Worm (Caenorhabditis elegans) whole organism, young adult: ENCODE data around the gene ZK377.15.

Source experiments
- F22D6.2 ChIP-seq: sonication (generic microtip); optimal IDR thresholded peaks from 2 replicates; lab custom pipeline; 2016; ENCODE audit warnings: mild to moderate bottlenecking, missing genetic modification characterization, missing compliant biosample characterization
- F49E8.2 ChIP-seq: sonication (generic microtip); optimal IDR thresholded peaks from 3 replicates; lab custom pipeline; 2017; ENCODE audit warnings: missing genetic modification characterization, mild to moderate bottlenecking, missing compliant biosample characterization, antibody characterized with exemption, moderate library complexity; ENCODE audit not compliant: insufficient read depth
- F55B11.4 ChIP-seq: sonication (generic microtip); optimal IDR thresholded peaks from 2 replicates; lab custom pipeline; 2016; ENCODE audit warnings: missing compliant biosample characterization, missing genetic modification characterization, borderline replicate concordance; ENCODE audit not compliant: insufficient read depth
- F57C9.4 ChIP-seq: sonication (generic microtip); optimal IDR thresholded peaks from 2 replicates; lab custom pipeline; 2017; ENCODE audit warnings: mild to moderate bottlenecking, missing genetic modification characterization, missing compliant biosample characterization
- T07F8.4 ChIP-seq: sonication (generic microtip); optimal IDR thresholded peaks from 2 replicates; lab custom pipeline; 2016; ENCODE audit warnings: mild to moderate bottlenecking, missing genetic modification characterization, moderate library complexity, missing compliant biosample characterization
- T26A5.8 ChIP-seq: sonication (generic microtip); optimal IDR thresholded peaks from 2 replicates; lab custom pipeline; 2016; ENCODE audit warnings: missing genetic modification characterization, missing compliant biosample characterization
- Y53F4B.3 ChIP-seq: fragments of 200-800 bp; sonication (Bioruptor generic); IDR thresholded peaks from 2 replicates; pipeline ENCODE4 v1.3.6; 2022; ENCODE audit warnings: missing genetic modification reagents, missing genetic modification characterization, missing compliant biosample characterization
- Y56A3A.18 ChIP-seq: fragments of 200-800 bp; sonication (Bioruptor generic); IDR thresholded peaks from 2 replicates; pipeline ENCODE4 v1.3.6; 2022; ENCODE audit warnings: missing genetic modification reagents, missing genetic modification characterization, missing compliant biosample characterization
- Y67H2A.10 ChIP-seq: fragments of 200-800 bp; sonication (Bioruptor generic); conservative IDR thresholded peaks from 2 replicates; pipeline ENCODE4 v1.3.6; 2022; ENCODE audit warnings: missing genetic modification reagents, missing genetic modification characterization, missing compliant biosample characterization
- bed-2 ChIP-seq: fragments of 200-800 bp; sonication (Bioruptor generic); IDR thresholded peaks from 2 replicates; pipeline ENCODE4 v1.3.6; 2022; ENCODE audit warnings: missing genetic modification reagents, missing genetic modification characterization, missing compliant biosample characterization
- cebp-1 ChIP-seq, 2 experiments: fragments of 200-800 bp in 1 of 2; sonication (Bioruptor generic) in 1 of 2; sonication (generic microtip) in 1 of 2; IDR thresholded peaks in 1 of 2; optimal IDR thresholded peaks in 1 of 2; 2 replicates each; pipeline versions ENCODE4 v1.3.6 to Lab custom; 2017 to 2022; ENCODE audit warnings: missing compliant biosample characterization in 2 of 2, missing genetic modification characterization in 2 of 2, mild to moderate bottlenecking in 1 of 2, missing genetic modification reagents in 1 of 2, moderate library complexity in 1 of 2
- ceh-58 ChIP-seq: fragments of 200-800 bp; sonication (Bioruptor generic); IDR thresholded peaks from 2 replicates; pipeline ENCODE4 v1.3.6; 2022; ENCODE audit warnings: missing genetic modification characterization, missing compliant biosample characterization
- ceh-91 ChIP-seq: fragments of 200-800 bp; sonication (Bioruptor generic); IDR thresholded peaks from 2 replicates; pipeline ENCODE4 v1.3.6; 2022; ENCODE audit warnings: missing genetic modification reagents, missing genetic modification characterization, missing compliant biosample characterization
- egl-44 ChIP-seq: fragments of 200-800 bp; sonication (Bioruptor generic); IDR thresholded peaks from 2 replicates; pipeline ENCODE4 v1.3.6; 2022; ENCODE audit warnings: missing genetic modification reagents, missing genetic modification characterization, missing compliant biosample characterization
- egrh-3 ChIP-seq: fragments of 200-800 bp; sonication (Bioruptor generic); IDR thresholded peaks from 2 replicates; pipeline ENCODE4 v1.3.6; 2022; ENCODE audit warnings: missing genetic modification reagents, missing genetic modification characterization, missing compliant biosample characterization
- ekl-4 ChIP-seq: fragments of 200-800 bp; sonication (Bioruptor generic); IDR thresholded peaks from 2 replicates; pipeline ENCODE4 v1.3.6; 2022; ENCODE audit warnings: missing genetic modification reagents, missing genetic modification characterization, missing compliant biosample characterization
- fkh-3 ChIP-seq: sonication (generic microtip); optimal IDR thresholded peaks from 2 replicates; lab custom pipeline; 2016; ENCODE audit warnings: mild to moderate bottlenecking, missing genetic modification characterization, missing compliant biosample characterization
- him-1 ChIP-seq: sonication (generic microtip); optimal IDR thresholded peaks from 2 replicates; lab custom pipeline; 2016; ENCODE audit warnings: missing genotype, missing genetic modification reagents, missing genetic modification characterization, missing compliant biosample characterization
- madf-8 ChIP-seq: fragments of 200-800 bp; sonication (Bioruptor generic); conservative IDR thresholded peaks from 2 replicates; pipeline ENCODE4 v1.3.6; 2022; ENCODE audit warnings: missing genetic modification reagents, missing genetic modification characterization, missing compliant biosample characterization
- nhr-179 ChIP-seq: sonication (generic microtip); optimal IDR thresholded peaks from 2 replicates; lab custom pipeline; 2016; ENCODE audit warnings: mild to moderate bottlenecking, missing genetic modification characterization, missing compliant biosample characterization
- rpc-1 ChIP-seq, 2 experiments: fragments of 150-350 bp in 1 of 2; sonication (generic microtip) in 1 of 2; optimal IDR thresholded peaks; 2 replicates each; lab custom pipeline; 2014 to 2018; ENCODE audit warnings: missing biosample characterization in 1 of 2, missing genetic modification characterization in 1 of 2, missing genetic modification reagents in 1 of 2, missing genotype in 1 of 2
- sdz-38 ChIP-seq: sonication (generic microtip); optimal IDR thresholded peaks from 2 replicates; lab custom pipeline; 2016; ENCODE audit warnings: missing genotype, missing genetic modification characterization, missing compliant biosample characterization
- somi-1 ChIP-seq: fragments of 200-800 bp; sonication (Bioruptor generic); optimal IDR thresholded peaks from 2 replicates; lab custom pipeline; 2018; ENCODE audit warnings: mild to moderate bottlenecking, missing genetic modification characterization, missing compliant biosample characterization
- tbx-9 ChIP-seq: sonication (generic microtip); optimal IDR thresholded peaks from 2 replicates; lab custom pipeline; 2016; ENCODE audit warnings: borderline replicate concordance, missing genetic modification characterization, inconsistent platforms, missing compliant biosample characterization
- unc-62 ChIP-seq: fragments of 150-350 bp; optimal IDR thresholded peaks from 2 replicates; lab custom pipeline; 2014; ENCODE audit warnings: missing biosample characterization, missing genetic modification reagents, missing genetic modification characterization
- zfh-2 ChIP-seq: fragments of 200-800 bp; sonication (Bioruptor generic); conservative IDR thresholded peaks from 2 replicates; pipeline ENCODE4 v1.3.6; 2022; ENCODE audit warnings: missing genetic modification reagents, missing genetic modification characterization, missing compliant biosample characterization
- ztf-18 ChIP-seq: sonication (generic microtip); optimal IDR thresholded peaks from 2 replicates; lab custom pipeline; 2016; ENCODE audit warnings: missing genotype, mild to moderate bottlenecking, missing genetic modification characterization, missing compliant biosample characterization
- ztf-25 ChIP-seq: fragments of 200-800 bp; sonication (Bioruptor generic); IDR thresholded peaks from 2 replicates; pipeline ENCODE4 v1.3.6; 2022; ENCODE audit warnings: missing genetic modification reagents, missing genetic modification characterization, missing compliant biosample characterization

The ZK377.15 gene

ce11 chrX:3470307-3470706, 4.6 kb upstream of the ZK377.15 start:
- TF ChIP-seq ceh-91 (GFP tag; lab: Robert Waterston, UW) (no peak), Y53F4B.3 (no peak), T26A5.8 (no peak), madf-8 (no peak), ztf-18 (tag; lab: Kevin White, UChicago) (no peak), ceh-58 (GFP tag; lab: Robert Waterston, UW) (no peak), nhr-179 (no peak), him-1 (tag; lab: Kevin White, UChicago) (no peak), Y56A3A.18 (GFP tag; lab: Robert Waterston, UW) (no peak)

DNA sequence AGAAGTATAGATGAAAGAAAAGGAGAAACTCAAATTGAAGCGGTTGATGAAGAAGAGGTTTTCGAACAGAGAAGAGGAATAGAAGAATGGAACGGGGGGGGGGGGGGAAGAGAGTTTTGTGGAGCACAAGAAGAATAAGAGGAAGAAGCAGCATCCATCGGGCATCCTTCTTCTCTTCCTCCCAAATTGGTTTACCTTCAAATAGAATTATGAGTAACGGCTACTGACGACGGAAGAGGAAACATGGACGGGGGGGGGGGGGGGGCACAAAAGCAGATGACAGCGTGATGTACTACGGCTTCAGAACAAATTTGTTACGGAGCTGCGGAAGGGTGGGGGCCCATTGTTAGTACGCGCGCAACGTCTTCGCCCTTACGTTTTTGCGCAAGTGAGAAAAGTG, 3.6 kb upstream of the ZK377.15 start:
- no peak for TF ChIP-seq rpc-1 (optimal IDR thresholded peaks at IDR 0.05; lab: Kevin White, UChicago)
- TF ChIP-seq rpc-1 (tag; optimal IDR thresholded peaks at IDR 0.05; lab: Kevin White, UChicago): no peak
- TF ChIP-seq somi-1 (GFP tag; lab: Kevin White, UChicago): peak; percentile 8
- TF ChIP-seq zfh-2 (GFP tag; lab: Robert Waterston, UW): peak; percentile 77

DNA sequence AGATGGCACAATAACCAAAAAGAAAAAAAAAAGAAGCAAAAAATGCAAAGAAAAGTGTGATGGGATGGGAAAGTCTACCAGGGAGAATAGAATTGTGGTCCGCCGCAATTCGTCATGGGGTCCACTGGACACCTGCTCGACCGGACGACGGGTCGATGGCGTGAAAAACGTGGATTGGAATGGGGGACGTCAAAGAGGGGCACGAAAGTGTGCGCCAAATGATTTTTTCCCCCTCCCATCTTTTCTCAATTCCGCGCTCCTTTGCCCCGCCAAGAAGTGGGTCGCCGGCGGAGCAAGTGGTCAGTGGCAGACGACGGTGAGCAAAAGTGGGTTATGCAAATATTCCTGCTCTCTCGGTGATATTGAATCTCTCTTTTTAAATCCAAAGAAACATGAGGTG, 2.3 kb upstream of the ZK377.15 start:
- TF ChIP-seq zfh-2 (GFP tag; lab: Robert Waterston, UW) (peak; percentile 79), egrh-3 (GFP tag; lab: Robert Waterston, UW) (peak; percentile 19; the same call in 1 of the 2 replicates), bed-2 (GFP tag; lab: Robert Waterston, UW) (no peak), egl-44 (GFP tag; lab: Robert Waterston, UW) (0 out of 2 replicates have a peak, but pooled peaks have one; percentile 26), unc-62 (GFP tag; lab: Kevin White, UChicago) (no peak)
- TF ChIP-seq, all 124 proteins: peak for 3

DNA sequence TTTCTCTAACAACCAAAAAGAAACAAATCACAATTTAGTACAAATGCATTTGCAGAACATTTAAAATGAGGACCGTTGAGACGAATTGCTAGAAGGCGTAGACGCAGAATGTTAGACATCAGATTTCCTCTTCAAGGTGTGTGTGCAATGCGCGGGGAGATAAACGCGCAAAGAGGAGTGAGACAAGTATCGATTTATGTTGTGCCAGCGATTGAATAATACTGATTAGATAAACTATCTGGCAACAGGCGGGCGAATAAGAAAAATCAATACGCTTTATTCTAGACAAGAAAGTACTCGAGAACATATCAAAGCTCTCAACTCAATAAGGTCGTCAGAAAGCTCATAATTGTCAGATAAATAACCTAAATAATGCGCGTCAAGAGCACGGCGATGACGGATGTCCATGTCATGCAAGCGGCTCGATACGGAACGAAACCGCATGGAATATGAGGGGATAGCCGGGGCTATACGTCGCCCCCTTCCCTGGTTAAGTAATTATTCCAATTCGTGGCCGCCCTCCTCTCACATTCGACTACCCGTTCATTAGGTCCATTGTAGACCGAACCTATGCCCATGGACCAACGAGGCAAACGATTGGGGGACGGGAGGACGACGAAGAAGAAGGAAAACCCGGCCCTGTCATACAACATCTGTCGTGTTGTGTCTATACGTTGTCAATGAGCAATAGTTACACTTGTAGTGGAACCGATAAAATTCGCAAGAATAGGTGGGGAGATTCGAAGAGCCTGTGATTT, 1.5 kb upstream of the ZK377.15 start:
- TF ChIP-seq tbx-9 (tag; lab: Kevin White, UChicago): no peak
- TF ChIP-seq F57C9.4 (tag; lab: Kevin White, UChicago): no peak
- no peak for TF ChIP-seq ekl-4 (GFP tag; lab: Robert Waterston, UW)

DNA sequence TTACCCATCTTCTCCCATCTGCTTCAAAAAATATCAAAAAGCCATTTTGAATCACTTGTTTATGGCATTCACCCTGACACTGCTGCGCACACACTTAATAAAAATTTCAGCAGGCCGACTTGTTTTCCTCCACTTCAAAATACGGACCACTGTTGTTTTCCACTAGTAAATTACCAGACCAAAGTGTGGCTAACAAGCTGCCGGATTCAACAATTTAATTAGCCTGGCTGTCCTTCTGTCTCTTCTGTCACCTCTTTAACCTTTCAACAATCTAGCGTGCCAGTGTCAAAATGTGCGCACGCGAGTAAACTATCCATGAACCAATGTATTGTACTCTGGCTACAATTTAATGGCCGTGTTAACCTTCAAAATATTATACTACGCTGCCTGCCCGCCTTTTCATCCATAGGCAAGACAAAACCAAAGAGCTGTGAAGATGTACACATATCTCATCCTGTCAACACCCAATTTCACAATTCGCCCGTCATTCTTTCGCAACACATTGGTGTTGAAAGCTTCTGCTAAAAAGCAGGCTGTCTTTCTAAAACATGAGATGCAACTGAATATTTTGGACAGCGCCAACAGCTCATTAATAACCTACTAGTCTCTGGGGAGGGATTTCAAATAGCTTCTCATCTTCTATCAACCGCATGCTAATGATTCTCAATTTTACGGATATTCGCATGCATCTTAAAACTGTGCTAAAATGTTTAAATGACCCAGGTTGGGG, 1.2 kb downstream of the ZK377.15 start:
- TF ChIP-seq T07F8.4 (tag; lab: Kevin White, UChicago) (no peak), cebp-1 (GFP tag; IDR thresholded peaks at IDR 0.05; lab: Robert Waterston, UW) (peak; percentile 52; the same call in 1 of the 2 replicates), cebp-1 (tag; optimal IDR thresholded peaks at IDR 0.05; lab: Kevin White, UChicago) (peak; percentile 91)
- TF ChIP-seq, all 124 proteins: peak for 1

ce11 chrX:3463875-3464274, 1.8 kb downstream of the ZK377.15 start:
- TF ChIP-seq F55B11.4 (tag; lab: Kevin White, UChicago) (no peak), fkh-3 (tag; lab: Kevin White, UChicago) (no peak), ztf-25 (GFP tag; lab: Robert Waterston, UW) (no peak), sdz-38 (tag; lab: Kevin White, UChicago) (no peak), F49E8.2 (tag; lab: Kevin White, UChicago) (no peak), T26A5.8 (no peak), F22D6.2 (tag; lab: Kevin White, UChicago) (no peak), Y67H2A.10 (GFP tag; lab: Robert Waterston, UW) (no peak), ceh-91 (GFP tag; lab: Robert Waterston, UW) (no peak)
